Fruit fly (Drosophila melanogaster) whole organism, embryonic: Measurements from ENCODE around the gene Srp19.

Experiments used
- Ada2b ChIP-seq: fragments of 200-800 bp; sonication (Bioruptor generic); IDR thresholded peaks from 2 replicates; pipeline ENCODE4 v1.3.6; 2022; ENCODE audit warnings: missing biosample characterization, missing genetic modification characterization
- B-H2 ChIP-seq: fragments of 200-800 bp; sonication (Bioruptor generic); optimal IDR thresholded peaks from 2 replicates; lab custom pipeline; 2018; ENCODE audit warnings: missing biosample characterization, mild to moderate bottlenecking, missing genetic modification characterization
- CG1024 ChIP-seq: fragments of 200-800 bp; sonication (Bioruptor generic); IDR thresholded peaks from 2 replicates; pipeline ENCODE4 v1.3.6; 2022; ENCODE audit warnings: missing biosample characterization, missing genetic modification characterization
- CG11695 ChIP-seq: fragments of 200-800 bp; sonication (Bioruptor generic); IDR thresholded peaks from 3 replicates; pipeline ENCODE4 v1.3.6; 2022; ENCODE audit warnings: missing biosample characterization, missing genetic modification characterization
- CG11723 ChIP-seq: fragments of 200-800 bp; sonication (Bioruptor generic); optimal IDR thresholded peaks from 2 replicates; lab custom pipeline; 2017; ENCODE audit warnings: missing biosample characterization, mild to moderate bottlenecking, missing genetic modification characterization
- CG12942 ChIP-seq: fragments of 200-800 bp; sonication (Bioruptor generic); optimal IDR thresholded peaks from 3 replicates; lab custom pipeline; 2016; ENCODE audit warnings: missing biosample characterization, missing genetic modification characterization
- CG13287 ChIP-seq: fragments of 200-800 bp; sonication (Bioruptor generic); IDR thresholded peaks from 2 replicates; pipeline ENCODE4 v1.3.6; 2022; ENCODE audit warnings: missing biosample characterization, missing genetic modification characterization; ENCODE audit not compliant: partially characterized antibody
- CG15269 ChIP-seq: fragments of 200-800 bp; sonication (Bioruptor generic); optimal IDR thresholded peaks from 2 replicates; lab custom pipeline; 2018; ENCODE audit warnings: missing biosample characterization, mild to moderate bottlenecking, missing genetic modification characterization, moderate library complexity
- CG17802 ChIP-seq: fragments of 200-800 bp; sonication (Bioruptor generic); optimal IDR thresholded peaks from 2 replicates; lab custom pipeline; 2018; ENCODE audit warnings: missing biosample characterization, mild to moderate bottlenecking, missing genetic modification characterization, moderate library complexity
- CG18011 ChIP-seq: fragments of 200-800 bp; sonication (Bioruptor generic); optimal IDR thresholded peaks from 2 replicates; lab custom pipeline; 2017; ENCODE audit warnings: missing biosample characterization, missing genetic modification characterization, mild to moderate bottlenecking, moderate library complexity, missing genotype
- CG2202 ChIP-seq: fragments of 200-800 bp; sonication (Bioruptor generic); optimal IDR thresholded peaks from 2 replicates; lab custom pipeline; 2018; ENCODE audit warnings: missing biosample characterization, mild to moderate bottlenecking, missing genetic modification characterization
- CG33213 ChIP-seq: fragments of 200-800 bp; sonication (Bioruptor generic); optimal IDR thresholded peaks from 3 replicates; lab custom pipeline; 2016; ENCODE audit warnings: missing biosample characterization, missing genetic modification characterization
- CG34224 ChIP-seq: fragments of 200-800 bp; sonication (Bioruptor generic); IDR thresholded peaks from 3 replicates; pipeline ENCODE4 v1.3.6; 2022; ENCODE audit warnings: missing biosample characterization, missing genetic modification characterization; ENCODE audit not compliant: partially characterized antibody
- CG5180 ChIP-seq: fragments of 200-800 bp; sonication (Bioruptor generic); optimal IDR thresholded peaks from 3 replicates; lab custom pipeline; 2017; ENCODE audit warnings: missing biosample characterization, missing genetic modification characterization, mild to moderate bottlenecking, moderate library complexity, missing genetic modification reagents
- CG6272 ChIP-seq: fragments of 200-800 bp; sonication (Bioruptor generic); IDR thresholded peaks from 2 replicates; pipeline ENCODE4 v1.3.6; 2022; ENCODE audit warnings: missing biosample characterization, missing genetic modification characterization
- CG7372 ChIP-seq: fragments of 200-800 bp; sonication (Bioruptor generic); IDR thresholded peaks from 2 replicates; pipeline ENCODE4 v1.3.6; 2022; ENCODE audit warnings: missing biosample characterization, missing genetic modification characterization
- CG8388 ChIP-seq: fragments of 200-800 bp; sonication (Bioruptor generic); optimal IDR thresholded peaks from 2 replicates; lab custom pipeline; 2019; ENCODE audit warnings: missing biosample characterization, mild to moderate bottlenecking, missing genetic modification characterization, moderate library complexity
- CoRest ChIP-seq: fragments of 200-800 bp; sonication (Bioruptor generic); optimal IDR thresholded peaks from 3 replicates; lab custom pipeline; 2018; ENCODE audit warnings: missing biosample characterization, mild to moderate bottlenecking, missing genetic modification characterization, moderate library complexity
- D ChIP-seq, 2 experiments: fragments of 200-800 bp in 1 of 2; fragments of >200 bp in 1 of 2; sonication (Bioruptor generic) in 1 of 2; optimal IDR thresholded peaks; 2 replicates in 1 of 2; 3 replicates in 1 of 2; lab custom pipeline; 2017; ENCODE audit warnings: mild to moderate bottlenecking in 1 of 2, missing biosample characterization in 1 of 2, missing genetic modification characterization in 1 of 2, missing genetic modification reagents in 1 of 2
- D19A ChIP-seq: fragments of 200-800 bp; optimal IDR thresholded peaks from 3 replicates; lab custom pipeline; 2019; ENCODE audit warnings: missing biosample characterization, mild to moderate bottlenecking, missing genetic modification characterization, moderate library complexity
- Dref ChIP-seq: fragments of 200-800 bp; sonication (Bioruptor generic); IDR thresholded peaks from 2 replicates; pipeline ENCODE4 v1.3.6; 2022; ENCODE audit warnings: missing biosample characterization, missing genetic modification characterization
- GATAe ChIP-seq: fragments of 200-800 bp; sonication (Bioruptor generic); conservative IDR thresholded peaks from 2 replicates; pipeline ENCODE4 v1.3.6; 2022; ENCODE audit warnings: missing biosample characterization, missing genetic modification characterization
- HHEX ChIP-seq: fragments of 200-800 bp; sonication (Bioruptor generic); optimal IDR thresholded peaks from 3 replicates; lab custom pipeline; 2017; ENCODE audit warnings: missing biosample characterization, mild to moderate bottlenecking, missing genetic modification characterization, missing genetic modification reagents
- HLH4C ChIP-seq: fragments of 200-800 bp; sonication (Bioruptor generic); IDR thresholded peaks from 3 replicates; pipeline ENCODE4 v1.3.6; 2022; ENCODE audit warnings: missing biosample characterization, missing genetic modification characterization; ENCODE audit not compliant: partially characterized antibody
- HLHmδ ChIP-seq: fragments of 200-800 bp; sonication (Bioruptor generic); optimal IDR thresholded peaks from 2 replicates; lab custom pipeline; 2018; ENCODE audit warnings: missing biosample characterization, mild to moderate bottlenecking, missing genetic modification characterization, moderate library complexity
- Hey ChIP-seq: fragments of 200-800 bp; sonication (Bioruptor generic); optimal IDR thresholded peaks from 3 replicates; lab custom pipeline; 2018; ENCODE audit warnings: missing biosample characterization, mild to moderate bottlenecking, missing genetic modification characterization
- HmgD ChIP-seq: fragments of 200-800 bp; sonication (Bioruptor generic); optimal IDR thresholded peaks from 3 replicates; lab custom pipeline; 2016; ENCODE audit warnings: missing biosample characterization, missing genetic modification characterization
- NC2α ChIP-seq: fragments of 200-800 bp; sonication (Bioruptor generic); optimal IDR thresholded peaks from 2 replicates; lab custom pipeline; 2016; ENCODE audit warnings: missing biosample characterization, missing genetic modification characterization
- Ptx1 ChIP-seq: fragments of 200-800 bp; sonication (Bioruptor generic); IDR thresholded peaks from 2 replicates; pipeline ENCODE4 v1.3.6; 2022; ENCODE audit warnings: missing biosample characterization, missing genetic modification characterization
- Vsx1 ChIP-seq: fragments of 200-800 bp; sonication (Bioruptor generic); optimal IDR thresholded peaks from 2 replicates; lab custom pipeline; 2017; ENCODE audit warnings: missing biosample characterization, mild to moderate bottlenecking, missing genetic modification characterization, missing genetic modification reagents
- YL-1 ChIP-seq: fragments of 200-800 bp; sonication (Bioruptor generic); optimal IDR thresholded peaks from 3 replicates; lab custom pipeline; 2017; ENCODE audit warnings: missing biosample characterization, mild to moderate bottlenecking, missing genetic modification characterization
- ap ChIP-seq: fragments of 200-800 bp; sonication (Bioruptor generic); IDR thresholded peaks from 2 replicates; pipeline ENCODE4 v1.3.6; 2022; ENCODE audit warnings: missing biosample characterization, missing genetic modification characterization
- ato ChIP-seq: fragments of 200-800 bp; sonication (Bioruptor generic); IDR thresholded peaks from 2 replicates; pipeline ENCODE4 v1.3.6; 2022; ENCODE audit warnings: missing biosample characterization, missing genetic modification characterization; ENCODE audit not compliant: partially characterized antibody
- cas ChIP-seq: fragments of 200-800 bp; sonication (Bioruptor generic); IDR thresholded peaks from 2 replicates; pipeline ENCODE4 v1.3.6; 2022; ENCODE audit warnings: missing biosample characterization, missing genetic modification characterization
- cato ChIP-seq: fragments of 200-800 bp; sonication (Bioruptor generic); optimal IDR thresholded peaks from 2 replicates; lab custom pipeline; 2016; ENCODE audit warnings: missing biosample characterization, missing genetic modification characterization, borderline replicate concordance
- caup ChIP-seq: fragments of 200-800 bp; sonication (Bioruptor generic); optimal IDR thresholded peaks from 3 replicates; lab custom pipeline; 2017; ENCODE audit warnings: missing biosample characterization, mild to moderate bottlenecking, missing genetic modification characterization, moderate library complexity; ENCODE audit not compliant: severe bottlenecking
- disco-r ChIP-seq: fragments of 200-800 bp; sonication (Bioruptor generic); optimal IDR thresholded peaks from 2 replicates; lab custom pipeline; 2016; ENCODE audit warnings: missing biosample characterization, missing genetic modification characterization
- fd96Cb ChIP-seq: fragments of 200-800 bp; sonication (Bioruptor generic); optimal IDR thresholded peaks from 2 replicates; lab custom pipeline; 2018; ENCODE audit warnings: missing biosample characterization, mild to moderate bottlenecking, missing genetic modification characterization, moderate library complexity
- ftz-f1 ChIP-seq: fragments of 200-800 bp; sonication (Bioruptor generic); optimal IDR thresholded peaks from 2 replicates; lab custom pipeline; 2016; ENCODE audit warnings: missing biosample characterization, missing genetic modification characterization
- gcm ChIP-seq: fragments of 200-800 bp; sonication (Bioruptor generic); optimal IDR thresholded peaks from 2 replicates; lab custom pipeline; 2019; ENCODE audit warnings: missing biosample characterization, mild to moderate bottlenecking, missing genetic modification characterization, moderate library complexity
- gfzf ChIP-seq: fragments of 200-800 bp; sonication (Bioruptor generic); optimal IDR thresholded peaks from 2 replicates; lab custom pipeline; 2016; ENCODE audit warnings: missing biosample characterization, mild to moderate bottlenecking, missing genetic modification characterization, moderate library complexity
- nerfin-1 ChIP-seq: fragments of 200-800 bp; sonication (Bioruptor generic); optimal IDR thresholded peaks from 3 replicates; lab custom pipeline; 2019; ENCODE audit warnings: missing biosample characterization, mild to moderate bottlenecking, missing genetic modification characterization, moderate library complexity
- sens-2 ChIP-seq: fragments of 200-800 bp; sonication (Bioruptor generic); IDR thresholded peaks from 2 replicates; pipeline ENCODE4 v1.3.6; 2022; ENCODE audit warnings: missing biosample characterization, missing genetic modification characterization
- sna ChIP-seq: fragments of 200-800 bp; sonication (Bioruptor generic); IDR thresholded peaks from 2 replicates; pipeline ENCODE4 v1.3.6; 2022; ENCODE audit warnings: missing biosample characterization, missing genetic modification characterization; ENCODE audit not compliant: partially characterized antibody
- sob ChIP-seq: fragments of 200-800 bp; sonication (Bioruptor generic); IDR thresholded peaks from 2 replicates; pipeline ENCODE4 v1.3.6; 2022; ENCODE audit warnings: missing biosample characterization, missing genetic modification characterization
- stc ChIP-seq: fragments of 200-800 bp; sonication (Bioruptor generic); IDR thresholded peaks from 2 replicates; pipeline ENCODE4 v1.3.6; 2022; ENCODE audit warnings: missing biosample characterization, missing genetic modification characterization
- sug ChIP-seq: fragments of 200-800 bp; optimal IDR thresholded peaks from 2 replicates; lab custom pipeline; 2019; ENCODE audit warnings: missing biosample characterization, mild to moderate bottlenecking, missing genetic modification characterization, moderate library complexity
- z ChIP-seq: fragments of 200-800 bp; sonication (Bioruptor generic); IDR thresholded peaks from 3 replicates; pipeline ENCODE4 v1.3.6; 2022; ENCODE audit warnings: missing biosample characterization, missing genetic modification characterization

The Srp19 gene

DNA sequence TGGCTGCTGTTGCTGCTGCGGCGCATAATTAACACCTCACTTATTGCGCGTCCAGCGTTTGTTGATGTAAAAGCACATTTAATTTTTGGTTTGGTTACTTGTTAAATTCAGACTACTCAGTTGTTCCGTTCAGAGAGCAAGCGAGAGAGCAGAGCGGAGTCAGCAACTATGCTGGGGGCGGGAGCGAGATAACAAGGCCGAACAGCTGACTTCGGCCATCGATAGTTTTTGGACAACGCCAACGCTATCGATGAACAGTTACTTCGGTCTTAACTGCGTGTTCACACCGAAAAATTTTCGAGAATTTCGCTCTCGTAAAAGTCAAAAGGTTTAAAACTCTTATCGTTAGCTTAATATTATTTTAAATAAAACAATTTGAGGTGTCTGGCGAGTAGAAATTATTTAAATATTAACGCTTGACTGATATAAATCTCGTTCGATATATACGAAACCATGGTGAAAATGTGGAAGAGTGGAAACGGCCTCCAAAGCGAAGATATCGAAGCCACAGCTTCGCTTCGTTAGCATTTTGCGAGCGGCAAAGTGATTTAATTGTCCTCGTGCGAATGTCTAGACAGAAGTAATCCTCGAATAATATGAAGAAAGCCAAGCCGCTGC is 33.6 kb upstream of the Srp19 start, which contains the start of the genes SMSr and smid (continued):
- TF ChIP-seq disco-r (GFP tag; lab: Kevin White, UChicago) (no peak), HHEX (GFP tag; lab: Kevin White, UChicago) (no peak), stc (no peak), CoRest (tag; lab: Kevin White, UChicago) (peak; percentile 79), CG8388 (GFP tag; lab: Kevin White, UChicago) (no peak), D19A (tag; lab: Kevin White, UChicago) (no peak), CG2202 (no peak), CG33213 (GFP tag; lab: Kevin White, UChicago) (no peak), cas (no peak), ap (GFP tag; lab: Robert Waterston, UW) (no peak), CG15269 (tag; lab: Kevin White, UChicago) (peak; percentile 59), CG13287 (GFP tag; lab: Robert Waterston, UW) (peak; percentile 92), CG11723 (GFP tag; lab: Kevin White, UChicago) (peak; percentile 35), CG7372 (peak; percentile 27), CG34224 (GFP tag; lab: Robert Waterston, UW) (peak; percentile 71), sna (GFP tag; lab: Robert Waterston, UW) (peak; percentile 78), YL-1 (peak; percentile 78), GATAe (GFP tag; lab: Robert Waterston, UW) (peak; percentile 39; the same call in 1 of the 2 replicates), Ptx1 (GFP tag; lab: Robert Waterston, UW) (peak; percentile 71), HLH4C (peak; percentile 88), cato (GFP tag; lab: Kevin White, UChicago) (no peak), Hey (tag; lab: Kevin White, UChicago) (no peak), D (optimal IDR thresholded peaks at IDR 0.05; lab: Kevin White, UChicago) (no peak), D (GFP tag; optimal IDR thresholded peaks at IDR 0.05; lab: Kevin White, UChicago) (peak; percentile 28), Dref (GFP tag; lab: Robert Waterston, UW) (peak; percentile 78), z (GFP tag; lab: Robert Waterston, UW) (no peak), nerfin-1 (tag; lab: Kevin White, UChicago) (peak; percentile 45), Ada2b (GFP tag; lab: Robert Waterston, UW) (0 out of 2 replicates have a peak, but pooled peaks have one; percentile 23), ftz-f1 (GFP tag; lab: Kevin White, UChicago) (peak; percentile 85), CG5180 (GFP tag; lab: Kevin White, UChicago) (no peak), caup (GFP tag; lab: Kevin White, UChicago) (no peak), CG12942 (GFP tag; lab: Kevin White, UChicago) (peak; percentile 54), HmgD (GFP tag; lab: Kevin White, UChicago) (no peak), CG1024 (GFP tag; lab: Robert Waterston, UW) (peak; percentile 28; the same call in 1 of the 2 replicates), CG18011 (GFP tag; lab: Kevin White, UChicago) (peak; percentile 10), gfzf (GFP tag; lab: Kevin White, UChicago) (peak; percentile 12), sug (peak; percentile 100), ato (peak; percentile 65), sens-2 (GFP tag; lab: Robert Waterston, UW) (0 out of 2 replicates have a peak, but pooled peaks have one; percentile 22), NC2α (GFP tag; lab: Kevin White, UChicago) (no peak), B-H2 (GFP tag; lab: Kevin White, UChicago) (peak; percentile 23), sob (GFP tag; lab: Robert Waterston, UW) (peak; percentile 52), gcm (peak; percentile 54), fd96Cb (tag; lab: Kevin White, UChicago) (peak; percentile 39), CG11695 (GFP tag; lab: Robert Waterston, UW) (no peak), CG6272 (GFP tag; lab: Robert Waterston, UW) (no peak), CG17802 (tag; lab: Kevin White, UChicago) (peak; percentile 93), Vsx1 (GFP tag; lab: Kevin White, UChicago) (peak; percentile 26), HLHmδ (GFP tag; lab: Kevin White, UChicago) (peak; percentile 4)
